Worm (Caenorhabditis elegans) whole organism, L3 larva: ENCODE results near the gene T16G12.9.

ENCODE experiments used
- R02D3.7 ChIP-seq: fragments of 150-350 bp; optimal IDR thresholded peaks from 2 replicates; lab custom pipeline; 2014; ENCODE audit warnings: missing biosample characterization, missing genetic modification characterization
- ZK546.5 ChIP-seq: sonication (generic microtip); optimal IDR thresholded peaks from 2 replicates; lab custom pipeline; 2017; ENCODE audit warnings: missing biosample characterization, missing genetic modification characterization
- aly-2 ChIP-seq: fragments of 150-350 bp; optimal IDR thresholded peaks from 2 replicates; lab custom pipeline; 2014; ENCODE audit warnings: missing biosample characterization, missing genetic modification characterization
- ama-1 ChIP-seq: fragments of 150-350 bp; optimal IDR thresholded peaks from 2 replicates; lab custom pipeline; 2018
- ceh-16 ChIP-seq: sonication (generic microtip); optimal IDR thresholded peaks from 2 replicates; lab custom pipeline; 2017; ENCODE audit warnings: missing biosample characterization, missing genetic modification characterization
- ceh-28 ChIP-seq: fragments of 150-350 bp; optimal IDR thresholded peaks from 2 replicates; lab custom pipeline; 2014; ENCODE audit warnings: missing biosample characterization, missing genetic modification reagents, missing genetic modification characterization
- ceh-9 ChIP-seq: sonication (generic microtip); optimal IDR thresholded peaks from 2 replicates; lab custom pipeline; 2018; ENCODE audit warnings: missing biosample characterization, missing genetic modification characterization
- daf-12 ChIP-seq: fragments of 150-350 bp; optimal IDR thresholded peaks from 2 replicates; lab custom pipeline; 2014; ENCODE audit warnings: missing biosample characterization, missing genetic modification reagents, missing genetic modification characterization
- egl-5 ChIP-seq: fragments of 150-350 bp; optimal IDR thresholded peaks from 2 replicates; lab custom pipeline; 2017; ENCODE audit warnings: missing biosample characterization, missing genetic modification reagents, missing genetic modification characterization, inconsistent platforms
- elt-1 ChIP-seq: fragments of 150-350 bp; optimal IDR thresholded peaks from 2 replicates; lab custom pipeline; 2014; ENCODE audit warnings: missing biosample characterization, missing genetic modification characterization
- elt-2 ChIP-seq: sonication (generic microtip); optimal IDR thresholded peaks from 2 replicates; lab custom pipeline; 2016; ENCODE audit warnings: missing genetic modification reagents, mild to moderate bottlenecking, missing genetic modification characterization, missing compliant biosample characterization
- elt-3 ChIP-seq, 3 experiments: fragments of 150-350 bp in 1 of 3; sonication (generic microtip) in 2 of 3; optimal IDR thresholded peaks; 2 replicates in 2 of 3; 4 replicates in 1 of 3; lab custom pipeline; 2014 to 2017; ENCODE audit warnings: missing biosample characterization in 3 of 3, missing genetic modification characterization in 3 of 3
- eor-1 ChIP-seq, 2 experiments: fragments of 150-350 bp; optimal IDR thresholded peaks; 2 replicates each; lab custom pipeline; 2014 to 2018; ENCODE audit warnings: missing biosample characterization in 2 of 2, missing genetic modification characterization in 2 of 2
- fkh-2 ChIP-seq: fragments of 150-350 bp; optimal IDR thresholded peaks from 2 replicates; lab custom pipeline; 2014; ENCODE audit warnings: missing biosample characterization, missing genetic modification reagents, missing genetic modification characterization
- fos-1 ChIP-seq: fragments of 150-350 bp; optimal IDR thresholded peaks from 2 replicates; lab custom pipeline; 2014; ENCODE audit warnings: missing biosample characterization, missing genetic modification characterization
- hmg-11 ChIP-seq: sonication (generic microtip); optimal IDR thresholded peaks from 2 replicates; lab custom pipeline; 2016; ENCODE audit warnings: missing genetic modification characterization, missing compliant biosample characterization
- lin-15B ChIP-seq: fragments of 150-350 bp; optimal IDR thresholded peaks from 2 replicates; lab custom pipeline; 2014; ENCODE audit warnings: missing biosample characterization, missing genetic modification characterization
- lin-39 ChIP-seq: fragments of 150-350 bp; optimal IDR thresholded peaks from 2 replicates; lab custom pipeline; 2018; ENCODE audit warnings: missing biosample characterization, missing genetic modification reagents, missing genetic modification characterization
- lsy-12 ChIP-seq: sonication (generic microtip); optimal IDR thresholded peaks from 2 replicates; lab custom pipeline; 2016; ENCODE audit warnings: mild to moderate bottlenecking, missing genetic modification characterization, missing compliant biosample characterization
- mml-1 ChIP-seq: fragments of 150-350 bp; sonication (generic microtip); optimal IDR thresholded peaks from 3 replicates; lab custom pipeline; 2014; ENCODE audit warnings: missing biosample characterization, missing genetic modification characterization
- nfya-1 ChIP-seq: sonication (generic microtip); optimal IDR thresholded peaks from 2 replicates; lab custom pipeline; 2017; ENCODE audit warnings: missing genetic modification characterization, mild to moderate bottlenecking, missing compliant biosample characterization, antibody characterized with exemption, moderate library complexity; ENCODE audit not compliant: insufficient read depth
- nhr-11 ChIP-seq: fragments of 150-350 bp; optimal IDR thresholded peaks from 2 replicates; lab custom pipeline; 2014; ENCODE audit warnings: missing biosample characterization, missing genetic modification characterization
- nhr-23 ChIP-seq: fragments of 150-350 bp; optimal IDR thresholded peaks from 2 replicates; lab custom pipeline; 2014; ENCODE audit warnings: missing biosample characterization, missing genetic modification reagents, missing genetic modification characterization
- nhr-237 ChIP-seq: fragments of 150-350 bp; optimal IDR thresholded peaks from 2 replicates; lab custom pipeline; 2014; ENCODE audit warnings: missing biosample characterization, missing genetic modification characterization
- nhr-25 ChIP-seq: sonication (generic microtip); optimal IDR thresholded peaks from 2 replicates; lab custom pipeline; 2017; ENCODE audit warnings: missing biosample characterization, missing genetic modification characterization
- nhr-28 ChIP-seq: fragments of 150-350 bp; optimal IDR thresholded peaks from 2 replicates; lab custom pipeline; 2014; ENCODE audit warnings: missing biosample characterization, missing genetic modification characterization
- nhr-43 ChIP-seq: sonication (generic microtip); optimal IDR thresholded peaks from 2 replicates; lab custom pipeline; 2016; ENCODE audit warnings: mild to moderate bottlenecking, missing genetic modification characterization, missing compliant biosample characterization; ENCODE audit not compliant: poor library complexity, severe bottlenecking
- nhr-67 ChIP-seq: fragments of 150-350 bp; optimal IDR thresholded peaks from 2 replicates; lab custom pipeline; 2014; ENCODE audit warnings: missing biosample characterization, missing genetic modification characterization
- nhr-76 ChIP-seq: fragments of 150-350 bp; sonication (generic microtip); optimal IDR thresholded peaks from 5 replicates; lab custom pipeline; 2014; ENCODE audit warnings: missing biosample characterization, missing genetic modification characterization
- pha-4 ChIP-seq: fragments of 150-350 bp; optimal IDR thresholded peaks from 2 replicates; lab custom pipeline; 2014; ENCODE audit warnings: missing biosample characterization, missing genetic modification reagents, missing genetic modification characterization
- pqm-1 ChIP-seq: fragments of 150-350 bp; optimal IDR thresholded peaks from 2 replicates; lab custom pipeline; 2017; ENCODE audit warnings: missing biosample characterization, missing genetic modification characterization, inconsistent platforms
- sea-2 ChIP-seq: fragments of 150-350 bp; sonication (generic microtip); optimal IDR thresholded peaks from 4 replicates; lab custom pipeline; 2014; ENCODE audit warnings: missing biosample characterization, missing genetic modification reagents, missing genetic modification characterization
- skn-1 ChIP-seq: fragments of 150-350 bp; optimal IDR thresholded peaks from 2 replicates; lab custom pipeline; 2014; ENCODE audit warnings: missing biosample characterization, missing genetic modification characterization
- snpc-4 ChIP-seq: fragments of 150-350 bp; optimal IDR thresholded peaks from 2 replicates; lab custom pipeline; 2014; ENCODE audit warnings: missing biosample characterization, missing genetic modification characterization
- tbx-2 ChIP-seq: sonication (generic microtip); optimal IDR thresholded peaks from 2 replicates; lab custom pipeline; 2016; ENCODE audit warnings: mild to moderate bottlenecking, missing genetic modification characterization, missing compliant biosample characterization
- unc-39 ChIP-seq: sonication (generic microtip); optimal IDR thresholded peaks from 4 replicates; lab custom pipeline; 2017; ENCODE audit warnings: missing biosample characterization, missing genetic modification characterization
- unc-62 ChIP-seq: fragments of 150-350 bp; sonication (generic microtip); optimal IDR thresholded peaks from 4 replicates; lab custom pipeline; 2014; ENCODE audit warnings: missing biosample characterization, missing genetic modification reagents, missing genetic modification characterization
- zag-1 ChIP-seq: fragments of 150-350 bp; optimal IDR thresholded peaks from 2 replicates; lab custom pipeline; 2014; ENCODE audit warnings: missing biosample characterization, missing genetic modification characterization
- ztf-4 ChIP-seq: fragments of 150-350 bp; optimal IDR thresholded peaks from 2 replicates; lab custom pipeline; 2014; ENCODE audit warnings: missing biosample characterization, missing genetic modification characterization

T16G12.9 gene

ce11 chrIII:10093093-10093492, 15.0 kb upstream of the T16G12.9 start:
- no peak for TF ChIP-seq unc-39 (tag; lab: Kevin White, UChicago)
- no peak for TF ChIP-seq ceh-28
- TF ChIP-seq zag-1 (tag; lab: Kevin White, UChicago) = no peak
- peak; percentile 22 for TF ChIP-seq nfya-1 (tag; lab: Kevin White, UChicago)
- peak; percentile 12 for TF ChIP-seq lin-15B
- TF ChIP-seq fkh-2 = no peak
- TF ChIP-seq tbx-2 = no peak
- TF ChIP-seq nhr-23 = no peak
- TF ChIP-seq nhr-11 (tag; lab: Kevin White, UChicago) = no peak
- peak; percentile 30 for TF ChIP-seq lsy-12
- TF ChIP-seq nhr-28 (tag; lab: Kevin White, UChicago) = no peak
- TF ChIP-seq pha-4 (tag; lab: Kevin White, UChicago) = peak; percentile 43
- no peak for TF ChIP-seq nhr-237
- no peak for TF ChIP-seq snpc-4 (tag; lab: Kevin White, UChicago)
- TF ChIP-seq, all 47 proteins: peak for 4

ce11 chrIII:10090685-10091084, 12.6 kb upstream of the T16G12.9 start, which contains the start of gene gtf-2H2C:
Gene gtf-2H2C, minus strand, starts transcription at chrIII:10090785.
- TF ChIP-seq fos-1 (no peak), snpc-4 (tag; lab: Kevin White, UChicago) (no peak), egl-5 (tag; lab: Kevin White, UChicago) (no peak), ZK546.5 (tag; lab: Kevin White, UChicago) (no peak), nfya-1 (tag; lab: Kevin White, UChicago) (no peak), ceh-9 (tag; lab: Kevin White, UChicago) (no peak), mml-1 (tag; lab: Kevin White, UChicago) (no peak), lin-15B (no peak), pqm-1 (tag; lab: Kevin White, UChicago) (no peak), nhr-237 (no peak), lin-39 (tag; lab: Kevin White, UChicago) (no peak), elt-2 (no peak), nhr-23 (no peak), R02D3.7 (no peak), sea-2 (GFP tag; lab: Kevin White, UChicago) (no peak), hmg-11 (tag; lab: Kevin White, UChicago) (no peak), nhr-25 (tag; lab: Kevin White, UChicago) (no peak)

- TF ChIP-seq nhr-76 (no peak), skn-1 (tag; lab: Kevin White, UChicago) (no peak), R02D3.7 (no peak), nhr-23 (no peak), ceh-16 (tag; lab: Kevin White, UChicago) (no peak), ama-1 (lab: Kevin White, UChicago) (no peak), sea-2 (GFP tag; lab: Kevin White, UChicago) (no peak), nhr-43 (tag; lab: Kevin White, UChicago) (no peak), nhr-28 (tag; lab: Kevin White, UChicago) (no peak), lin-15B (no peak), daf-12 (tag; lab: Kevin White, UChicago) (no peak)
Observed at ce11 chrIII:10088508-10088981, 10.5 kb upstream of the T16G12.9 start, which contains the start of gene hal-2. Gene hal-2, minus strand, starts transcription at chrIII:10088931.

- TF ChIP-seq ztf-4 (tag; lab: Kevin White, UChicago) (no peak), pha-4 (tag; lab: Kevin White, UChicago) (no peak), elt-3 (tag; optimal IDR thresholded peaks at IDR 0.05; lab: Kevin White, UChicago) (no peak), daf-12 (tag; lab: Kevin White, UChicago) (no peak), unc-62 (GFP tag; lab: Kevin White, UChicago) (no peak)
Observed at ce11 chrIII:10085983-10086382, 7.9 kb upstream of the T16G12.9 start, which contains the start of gene T16H12.2. Gene T16H12.2, plus strand, starts transcription at chrIII:10086283.

ce11 chrIII:10085574-10085973, 7.5 kb upstream of the T16G12.9 start:
- TF ChIP-seq sea-2 (GFP tag; lab: Kevin White, UChicago) (no peak), nhr-11 (tag; lab: Kevin White, UChicago) (no peak), ztf-4 (tag; lab: Kevin White, UChicago) (no peak), elt-1 (tag; lab: Kevin White, UChicago) (no peak), fos-1 (no peak), egl-5 (tag; lab: Kevin White, UChicago) (no peak), unc-39 (tag; lab: Kevin White, UChicago) (no peak), aly-2 (no peak), eor-1 (tag; optimal IDR thresholded peaks at IDR 0.05; lab: Kevin White, UChicago) (no peak), nhr-67 (tag; lab: Kevin White, UChicago) (no peak)
